Worm (Caenorhabditis elegans) whole organism, L3 larva: Measurements from ENCODE around the gene fbxc-58.

Experiments
- ceh-82 ChIP-seq: fragments of 150-350 bp; optimal IDR thresholded peaks from 2 replicates; lab custom pipeline; 2014; ENCODE audit warnings: missing biosample characterization, missing genetic modification characterization
- fkh-10 ChIP-seq: sonication (generic microtip); optimal IDR thresholded peaks from 2 replicates; lab custom pipeline; 2017; ENCODE audit warnings: missing biosample characterization, missing genetic modification reagents, missing genetic modification characterization
- fos-1 ChIP-seq: fragments of 150-350 bp; optimal IDR thresholded peaks from 2 replicates; lab custom pipeline; 2014; ENCODE audit warnings: missing biosample characterization, missing genetic modification characterization
- pqm-1 ChIP-seq: fragments of 150-350 bp; optimal IDR thresholded peaks from 2 replicates; lab custom pipeline; 2017; ENCODE audit warnings: missing biosample characterization, missing genetic modification characterization, inconsistent platforms
- skn-1 ChIP-seq: fragments of 150-350 bp; optimal IDR thresholded peaks from 2 replicates; lab custom pipeline; 2014; ENCODE audit warnings: missing biosample characterization, missing genetic modification characterization

ce11 chrIV:9397278-9397677, 26.0 kb downstream of the fbxc-58 start, which contains the start of gene F56D5.3:
- no peak for TF ChIP-seq fkh-10 (GFP tag; lab: Kevin White, UChicago)
- TF ChIP-seq skn-1 (tag; lab: Kevin White, UChicago) = no peak
- no peak for TF ChIP-seq pqm-1
- TF ChIP-seq ceh-82 (tag; lab: Kevin White, UChicago) = no peak
- no peak for TF ChIP-seq fos-1 (tag; lab: Kevin White, UChicago)
